Fruit fly (Drosophila melanogaster) whole organism, wandering third instar larva: Measurements from ENCODE around the gene CG5934.
A peak's percentile ranks its signal among the peaks of the same experiment; 100 is the strongest.

ENCODE experiments used
- Hr83 ChIP-seq: fragments of 200-300 bp; sonication (Bioruptor generic); optimal IDR thresholded peaks from 2 replicates; lab custom pipeline; 2016; ENCODE audit warnings: missing biosample characterization, mild to moderate bottlenecking, missing genetic modification characterization, moderate library complexity; ENCODE audit not compliant: poor library complexity, severe bottlenecking
- Mio ChIP-seq: sonication (Bioruptor generic); optimal IDR thresholded peaks from 2 replicates; lab custom pipeline; 2016; ENCODE audit warnings: missing biosample characterization, missing genetic modification characterization
- br ChIP-seq: fragments of 200-800 bp; sonication (Bioruptor generic); optimal IDR thresholded peaks from 2 replicates; lab custom pipeline; 2016; ENCODE audit warnings: missing biosample characterization, missing genetic modification characterization
- pan ChIP-seq: fragments of >200 bp; optimal IDR thresholded peaks from 2 replicates; lab custom pipeline; 2017
- psq ChIP-seq: fragments of 200-800 bp; sonication (Bioruptor generic); optimal IDR thresholded peaks from 3 replicates; lab custom pipeline; 2017; ENCODE audit warnings: missing biosample characterization, mild to moderate bottlenecking, missing genetic modification characterization, moderate library complexity
- sv ChIP-seq: fragments of 200-800 bp; sonication (Bioruptor generic); optimal IDR thresholded peaks from 3 replicates; lab custom pipeline; 2016; ENCODE audit warnings: missing biosample characterization, missing genetic modification characterization
- tai ChIP-seq: sonication (Bioruptor generic); optimal IDR thresholded peaks from 2 replicates; lab custom pipeline; 2016; ENCODE audit warnings: missing biosample characterization, missing genetic modification characterization
- usp ChIP-seq: fragments of >200 bp; optimal IDR thresholded peaks from 2 replicates; lab custom pipeline; 2017; ENCODE audit warnings: missing biosample characterization, missing genetic modification characterization

- TF ChIP-seq pan (lab: Kevin White, UChicago): no peak
- TF ChIP-seq Hr83 (GFP tag; lab: Kevin White, UChicago): no peak
- no peak for TF ChIP-seq sv
- no peak for TF ChIP-seq tai
- no peak for TF ChIP-seq psq
- peak; percentile 44 for TF ChIP-seq br
- TF ChIP-seq Mio (GFP tag; lab: Kevin White, UChicago): no peak
- no peak for TF ChIP-seq usp (GFP tag; lab: Kevin White, UChicago)
These were observed 48.8 kb upstream of the CG5934 start for dm6 chr3R:27224727-27225126.
